Worm (Caenorhabditis elegans): ENCODE data around the gene K12H6.4.
A peak's percentile ranks its signal among the peaks of the same experiment; 100 is the strongest.

The K12H6.4 gene

DNA sequence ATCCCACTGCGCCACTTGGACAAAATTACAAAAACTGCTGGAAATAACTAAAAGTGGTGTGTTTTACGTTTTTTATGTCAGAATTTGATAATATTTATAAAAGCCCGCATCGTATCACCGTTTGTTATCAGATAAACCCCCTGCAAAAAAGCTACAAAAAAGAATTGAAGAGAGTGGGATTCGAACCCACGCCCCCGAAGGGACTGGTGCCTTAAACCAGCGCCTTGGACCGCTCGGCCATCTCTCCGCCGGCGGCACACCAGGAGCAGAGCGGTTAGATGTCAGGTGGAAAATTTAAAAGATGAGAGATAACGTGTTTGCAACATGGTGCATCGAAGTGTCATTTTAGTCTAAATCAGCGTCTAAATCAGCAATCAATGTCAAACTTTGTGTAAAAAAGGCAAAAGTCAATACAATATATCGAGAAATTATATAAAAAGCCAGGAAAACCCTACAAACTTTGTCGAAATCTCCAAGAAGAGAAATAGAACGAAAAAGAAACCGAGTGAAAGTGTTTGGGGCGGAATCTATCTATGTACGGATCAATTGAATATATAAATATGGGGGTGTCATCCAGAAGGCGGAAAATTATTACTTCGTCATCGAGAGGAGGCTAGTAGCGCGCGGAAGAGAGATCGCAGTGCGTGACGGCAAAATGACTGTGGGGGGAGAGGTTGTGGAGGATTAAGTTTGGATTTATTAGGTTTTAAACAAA is 37.5 kb upstream of the K12H6.4 start (continued):
- TF ChIP-seq sdz-12 (GFP tag; optimal IDR thresholded peaks at IDR 0.05) (no peak), egl-27 (tag; optimal IDR thresholded peaks at IDR 0.05) (no peak), ama-1 (optimal IDR thresholded peaks at IDR 0.05) (no peak), nhr-11 (tag; optimal IDR thresholded peaks at IDR 0.05) (no peak), nhr-42 (GFP tag; IDR thresholded peaks at IDR 0.05) (0 out of 2 replicates have a peak, but pooled peaks have one; percentile 50), unc-130 (GFP tag; optimal IDR thresholded peaks at IDR 0.05) (no peak), unc-39 (tag; optimal IDR thresholded peaks at IDR 0.05) (no peak), fkh-10 (GFP tag; optimal IDR thresholded peaks at IDR 0.05) (no peak), tra-1 (GFP tag; IDR thresholded peaks at IDR 0.05) (peak; percentile 60; the same call in 1 of the 2 replicates), ces-1 (GFP tag; optimal IDR thresholded peaks at IDR 0.05) (no peak), T26A8.4 (GFP tag; IDR thresholded peaks at IDR 0.05) (no peak), arid-1 (GFP tag; conservative IDR thresholded peaks at IDR 0.05) (peak; percentile 66), dmd-6 (GFP tag; IDR thresholded peaks at IDR 0.05) (0 out of 2 replicates have a peak, but pooled peaks have one; percentile 22)

DNA sequence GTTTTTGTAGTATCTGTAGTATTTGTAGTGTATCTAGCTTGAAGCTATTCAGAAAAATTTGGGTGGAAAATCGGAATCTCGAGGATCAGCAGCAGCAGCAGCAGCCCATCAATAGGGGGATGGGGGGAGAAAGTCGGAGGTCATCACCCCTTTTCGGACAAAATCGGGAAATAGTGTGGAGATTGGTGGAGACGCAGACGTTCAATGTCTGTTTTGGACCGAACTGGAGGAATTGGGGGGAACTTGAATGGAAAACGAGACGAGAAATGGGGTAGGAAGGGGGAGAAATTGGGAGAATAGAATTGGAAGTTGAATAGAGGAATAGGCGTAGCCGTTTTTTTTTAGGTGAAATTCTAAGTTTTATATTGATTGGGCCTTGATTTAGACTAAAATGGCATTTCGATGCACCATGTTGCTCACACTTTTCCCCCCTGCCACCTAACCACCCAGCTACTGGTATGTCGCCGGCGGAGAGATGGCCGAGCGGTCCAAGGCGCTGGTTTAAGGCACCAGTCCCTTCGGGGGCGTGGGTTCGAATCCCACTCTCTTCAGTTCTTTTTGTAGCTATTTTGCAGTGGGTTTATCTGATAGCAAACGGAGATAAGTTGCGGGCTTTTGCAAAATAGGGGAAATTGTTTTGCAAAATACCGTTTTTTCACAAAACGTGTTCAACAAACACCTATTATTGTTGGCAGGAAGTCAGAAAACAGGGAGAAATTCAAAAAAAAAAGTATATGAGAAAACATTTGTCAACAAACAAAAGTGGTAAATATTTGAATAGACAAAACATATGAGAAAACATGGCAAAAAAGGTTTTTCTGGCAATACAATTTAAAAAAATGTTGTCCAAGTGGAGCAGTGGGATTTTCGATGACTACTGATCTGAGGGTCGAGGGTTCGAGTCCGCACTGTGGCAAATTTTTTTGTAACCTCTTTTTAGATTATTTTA is 36.1 kb upstream of the K12H6.4 start:
- peak; percentile 83 for TF ChIP-seq lim-7 (GFP tag; IDR thresholded peaks at IDR 0.05)
- TF ChIP-seq F26F4.8 (GFP tag; conservative IDR thresholded peaks at IDR 0.05) = peak; percentile 53; the same call in 1 of the 2 replicates
- peak; percentile 31 for TF ChIP-seq dmd-6 (GFP tag; IDR thresholded peaks at IDR 0.05)
- TF ChIP-seq nhr-111 (GFP tag; optimal IDR thresholded peaks at IDR 0.05) = peak; percentile 3
- 0 out of 4 replicates have a peak, but pooled peaks have one; percentile 37 to 53 for TF ChIP-seq madf-5 (GFP tag; IDR thresholded peaks at IDR 0.05)
- TF ChIP-seq zip-2 (tag; optimal IDR thresholded peaks at IDR 0.05) = no peak
- peak; percentile 79; the same call in 1 of the 2 replicates for TF ChIP-seq dmd-8 (GFP tag; IDR thresholded peaks at IDR 0.05)
- peak; percentile 65; the same call in 1 of the 2 replicates for TF ChIP-seq pha-4 (GFP tag; IDR thresholded peaks at IDR 0.05)
- TF ChIP-seq pha-4 (tag; optimal IDR thresholded peaks at IDR 0.05) = no peak
- TF ChIP-seq nhr-41 (GFP tag; IDR thresholded peaks at IDR 0.05) = no peak
- no peak for TF ChIP-seq cey-2 (tag; optimal IDR thresholded peaks at IDR 0.05; ENCODE audit: borderline replicate concordance, insufficient read depth)
- TF ChIP-seq daf-16 (GFP tag; optimal IDR thresholded peaks at IDR 0.05) = peak in 1 of 2 experiments; percentile 26
- peak; percentile 2 for TF ChIP-seq daf-16 (tag; optimal IDR thresholded peaks at IDR 0.05)
- TF ChIP-seq daf-12 (tag; optimal IDR thresholded peaks at IDR 0.05) = no peak
- peak; percentile 36 for TF ChIP-seq nhr-102 (tag; optimal IDR thresholded peaks at IDR 0.05)
- TF ChIP-seq Y75B8A.6 (GFP tag; IDR thresholded peaks at IDR 0.05) = no peak
- TF ChIP-seq arid-1 (GFP tag; conservative IDR thresholded peaks at IDR 0.05) = peak; percentile 67
- TF ChIP-seq vab-7 (GFP tag; IDR thresholded peaks at IDR 0.05) = peak; percentile 65
- no peak for TF ChIP-seq R02D3.7 (tag; optimal IDR thresholded peaks at IDR 0.05)
- peak; percentile 1 for TF ChIP-seq hlh-11 (tag; optimal IDR thresholded peaks at IDR 0.05)
- TF ChIP-seq ceh-62 (tag; optimal IDR thresholded peaks at IDR 0.05) = no peak
- peak; percentile 90 for TF ChIP-seq egl-43 (GFP tag; IDR thresholded peaks at IDR 0.05)
- 0 out of 2 replicates have a peak, but pooled peaks have one; percentile 65 for TF ChIP-seq Y105C5A.15 (GFP tag; IDR thresholded peaks at IDR 0.05)
- 0 out of 2 replicates have a peak, but pooled peaks have one; percentile 28 for TF ChIP-seq T26A8.4 (GFP tag; IDR thresholded peaks at IDR 0.05)
- peak; percentile 66 for TF ChIP-seq lin-38 (GFP tag; IDR thresholded peaks at IDR 0.05)
- peak; percentile 5 for TF ChIP-seq mes-2 (tag; optimal IDR thresholded peaks at IDR 0.05; ENCODE audit: poor library complexity, severe bottlenecking)
- TF ChIP-seq D1046.2 (GFP tag; IDR thresholded peaks at IDR 0.05) = 0 out of 2 replicates have a peak, but pooled peaks have one; percentile 46
- 0 out of 2 replicates have a peak, but pooled peaks have one; percentile 30 for TF ChIP-seq php-3 (GFP tag; IDR thresholded peaks at IDR 0.05)
- no peak for TF ChIP-seq hif-1 (tag; optimal IDR thresholded peaks at IDR 0.05)
- peak; percentile 25; the same call in 1 of the 2 replicates for TF ChIP-seq mdt-29 (GFP tag; IDR thresholded peaks at IDR 0.05)
- TF ChIP-seq unc-62 (GFP tag; optimal IDR thresholded peaks at IDR 0.05 in 1 of 2) = peak in 1 of 2 experiments; percentile 42
- TF ChIP-seq unc-62 (tag; optimal IDR thresholded peaks at IDR 0.05) = no peak
- TF ChIP-seq tra-1 (GFP tag; IDR thresholded peaks at IDR 0.05) = 0 out of 2 replicates have a peak, but pooled peaks have one; percentile 40
- TF ChIP-seq lin-1 (GFP tag; IDR thresholded peaks at IDR 0.05) = 0 out of 2 replicates have a peak, but pooled peaks have one; percentile 37
- TF ChIP-seq pqm-1 (tag; optimal IDR thresholded peaks at IDR 0.05) = no peak
- peak; percentile 54 for TF ChIP-seq set-16 (GFP tag; IDR thresholded peaks at IDR 0.05)

All from whole organism, L4 larva.